Fruit fly (Drosophila melanogaster) whole organism, embryonic: Measurements from ENCODE around the gene Spn38F.

Source experiments
- BEAF-32 ChIP-seq: fragments of 200-800 bp; sonication (Bioruptor generic); optimal IDR thresholded peaks from 3 replicates; lab custom pipeline; 2017; ENCODE audit warnings: missing biosample characterization, missing genetic modification characterization, mild to moderate bottlenecking, moderate library complexity, missing genetic modification reagents
- Blimp-1 ChIP-seq: fragments of 200-800 bp; sonication (Bioruptor generic); optimal IDR thresholded peaks from 3 replicates; lab custom pipeline; 2018; ENCODE audit warnings: missing biosample characterization, missing genetic modification characterization, mild to moderate bottlenecking, moderate library complexity, missing genetic modification reagents
- CG10565 ChIP-seq: fragments of 200-800 bp; sonication (Bioruptor generic); optimal IDR thresholded peaks from 3 replicates; lab custom pipeline; 2016; ENCODE audit warnings: missing biosample characterization, mild to moderate bottlenecking, missing genetic modification characterization
- CG12071 ChIP-seq: fragments of 200-800 bp; sonication (Bioruptor generic); optimal IDR thresholded peaks from 3 replicates; lab custom pipeline; 2018; ENCODE audit warnings: missing biosample characterization, mild to moderate bottlenecking, missing genetic modification characterization
- CG13287 ChIP-seq: fragments of 200-800 bp; sonication (Bioruptor generic); IDR thresholded peaks from 2 replicates; pipeline ENCODE4 v1.3.6; 2022; ENCODE audit warnings: missing biosample characterization, missing genetic modification characterization; ENCODE audit not compliant: partially characterized antibody
- CG15479 ChIP-seq: fragments of 200-800 bp; sonication (Bioruptor generic); optimal IDR thresholded peaks from 3 replicates; lab custom pipeline; 2019; ENCODE audit warnings: missing biosample characterization, mild to moderate bottlenecking, missing genetic modification characterization, moderate library complexity
- CG17328 ChIP-seq: fragments of 200-800 bp; sonication (Bioruptor generic); IDR thresholded peaks from 2 replicates; pipeline ENCODE4 v1.3.6; 2022; ENCODE audit warnings: missing biosample characterization, missing genetic modification characterization
- CG17361 ChIP-seq: fragments of 200-800 bp; sonication (Bioruptor generic); IDR thresholded peaks from 3 replicates; pipeline ENCODE4 v1.3.6; 2022; ENCODE audit warnings: missing biosample characterization, missing genetic modification characterization
- CG17385 ChIP-seq: fragments of 200-800 bp; sonication (Bioruptor generic); optimal IDR thresholded peaks from 3 replicates; lab custom pipeline; 2018; ENCODE audit warnings: missing biosample characterization, mild to moderate bottlenecking, missing genetic modification characterization
- CG2120 ChIP-seq: fragments of 200-800 bp; sonication (Bioruptor generic); optimal IDR thresholded peaks from 3 replicates; lab custom pipeline; 2016; ENCODE audit warnings: missing biosample characterization, missing genetic modification characterization
- CG2712 ChIP-seq: fragments of 200-800 bp; optimal IDR thresholded peaks from 3 replicates; lab custom pipeline; 2019; ENCODE audit warnings: missing biosample characterization, mild to moderate bottlenecking, missing genetic modification characterization, moderate library complexity
- CG33557 ChIP-seq: fragments of 200-800 bp; sonication (Bioruptor generic); optimal IDR thresholded peaks from 2 replicates; lab custom pipeline; 2019; ENCODE audit warnings: missing biosample characterization, mild to moderate bottlenecking, missing genetic modification characterization, moderate library complexity
- CG3726 ChIP-seq: fragments of 200-800 bp; sonication (Bioruptor generic); IDR thresholded peaks from 3 replicates; pipeline ENCODE4, ENCODE4 v1.3.6; 2022; ENCODE audit warnings: missing biosample characterization, missing genetic modification characterization
- CG6175 ChIP-seq: fragments of 200-800 bp; sonication (Bioruptor generic); IDR thresholded peaks from 3 replicates; pipeline ENCODE4 v1.3.6; 2022; ENCODE audit warnings: missing biosample characterization, missing genetic modification characterization
- CHES-1-like ChIP-seq: fragments of 200-800 bp; sonication (Bioruptor generic); optimal IDR thresholded peaks from 2 replicates; lab custom pipeline; 2016; ENCODE audit warnings: missing biosample characterization, missing genetic modification characterization
- Dek ChIP-seq: fragments of 200-800 bp; sonication (Bioruptor generic); optimal IDR thresholded peaks from 3 replicates; lab custom pipeline; 2019; ENCODE audit warnings: missing biosample characterization, mild to moderate bottlenecking, missing genetic modification characterization, moderate library complexity
- Dip2 ChIP-seq: fragments of 200-800 bp; sonication (Bioruptor generic); IDR thresholded peaks from 2 replicates; pipeline ENCODE4 v1.3.6; 2022; ENCODE audit warnings: missing biosample characterization, missing genetic modification characterization
- Eip74EF ChIP-seq, 2 experiments: fragments of 200-800 bp in 1 of 2; fragments of >200 bp in 1 of 2; sonication (Bioruptor generic) in 1 of 2; optimal IDR thresholded peaks; 2 replicates each; lab custom pipeline; 2017 to 2019; ENCODE audit warnings: missing biosample characterization in 2 of 2, missing genetic modification characterization in 2 of 2, mild to moderate bottlenecking in 1 of 2, moderate library complexity in 1 of 2
- HHEX ChIP-seq: fragments of 200-800 bp; sonication (Bioruptor generic); optimal IDR thresholded peaks from 3 replicates; lab custom pipeline; 2017; ENCODE audit warnings: missing biosample characterization, mild to moderate bottlenecking, missing genetic modification characterization, missing genetic modification reagents
- HLHmδ ChIP-seq: fragments of 200-800 bp; sonication (Bioruptor generic); optimal IDR thresholded peaks from 2 replicates; lab custom pipeline; 2018; ENCODE audit warnings: missing biosample characterization, mild to moderate bottlenecking, missing genetic modification characterization, moderate library complexity
- Hr51 ChIP-seq, 2 experiments: fragments of 200-800 bp; sonication (Bioruptor generic); optimal IDR thresholded peaks; 2 replicates in 1 of 2; 3 replicates in 1 of 2; lab custom pipeline; 2016 to 2018; ENCODE audit warnings: missing biosample characterization in 2 of 2, missing genetic modification characterization in 2 of 2, mild to moderate bottlenecking in 1 of 2, moderate library complexity in 1 of 2
- Lhr ChIP-seq: fragments of 200-800 bp; sonication (Bioruptor generic); optimal IDR thresholded peaks from 3 replicates; lab custom pipeline; 2017; ENCODE audit warnings: mild to moderate bottlenecking, missing biosample characterization, missing genetic modification reagents, missing genetic modification characterization
- Mad ChIP-seq: fragments of 200-800 bp; sonication (Bioruptor generic); optimal IDR thresholded peaks from 2 replicates; lab custom pipeline; 2016; ENCODE audit warnings: missing biosample characterization, missing genetic modification characterization
- Myb ChIP-seq: fragments of 200-800 bp; sonication (Bioruptor generic); optimal IDR thresholded peaks from 2 replicates; lab custom pipeline; 2016; ENCODE audit warnings: missing biosample characterization, missing genetic modification characterization
- Trl ChIP-seq, 3 experiments: fragments of >200 bp in 2 of 3; fragments of 200-800 bp in 1 of 3; sonication (Bioruptor generic) in 1 of 3; optimal IDR thresholded peaks; 2 replicates in 1 of 3; 3 replicates in 2 of 3; lab custom pipeline; 2016 to 2017; ENCODE audit warnings: missing biosample characterization in 1 of 3, missing genetic modification characterization in 1 of 3
- abd-A ChIP-seq: fragments of 200-800 bp; sonication (Bioruptor generic); optimal IDR thresholded peaks from 3 replicates; lab custom pipeline; 2019; ENCODE audit warnings: missing biosample characterization, mild to moderate bottlenecking, missing genetic modification characterization, moderate library complexity
- aop ChIP-seq: fragments of 200-800 bp; sonication (Bioruptor generic); IDR thresholded peaks from 2 replicates; pipeline ENCODE4 v1.3.6; 2022; ENCODE audit warnings: missing biosample characterization, missing genetic modification characterization
- bbx ChIP-seq: fragments of 200-800 bp; sonication (Bioruptor generic); IDR thresholded peaks from 2 replicates; pipeline ENCODE4 v1.3.6; 2022; ENCODE audit warnings: missing biosample characterization, missing genetic modification characterization; ENCODE audit not compliant: partially characterized antibody
- bowl ChIP-seq: fragments of 200-800 bp; sonication (Bioruptor generic); IDR thresholded peaks from 2 replicates; pipeline ENCODE4 v1.3.6; 2022; ENCODE audit warnings: missing biosample characterization, missing genetic modification characterization
- cwo ChIP-seq: fragments of 200-800 bp; sonication (Bioruptor generic); optimal IDR thresholded peaks from 3 replicates; lab custom pipeline; 2017; ENCODE audit warnings: missing biosample characterization, missing genetic modification characterization, mild to moderate bottlenecking, moderate library complexity, missing genetic modification reagents
- fd102C ChIP-seq: fragments of 200-800 bp; sonication (Bioruptor generic); optimal IDR thresholded peaks from 2 replicates; lab custom pipeline; 2018; ENCODE audit warnings: missing biosample characterization, mild to moderate bottlenecking, missing genetic modification characterization, moderate library complexity
- ftz-f1 ChIP-seq: fragments of 200-800 bp; sonication (Bioruptor generic); optimal IDR thresholded peaks from 2 replicates; lab custom pipeline; 2016; ENCODE audit warnings: missing biosample characterization, missing genetic modification characterization
- gem ChIP-seq: fragments of 200-800 bp; sonication (Bioruptor generic); optimal IDR thresholded peaks from 2 replicates; lab custom pipeline; 2019; ENCODE audit warnings: missing biosample characterization, mild to moderate bottlenecking, missing genetic modification characterization, moderate library complexity
- gt ChIP-seq: fragments of 200-800 bp; sonication (Bioruptor generic); IDR thresholded peaks from 2 replicates; pipeline ENCODE4 v1.3.6; 2022; ENCODE audit warnings: missing biosample characterization, missing genetic modification characterization
- hbn ChIP-seq: fragments of 200-800 bp; sonication (Bioruptor generic); IDR thresholded peaks from 2 replicates; pipeline ENCODE4 v1.3.6; 2022; ENCODE audit warnings: missing biosample characterization, missing genetic modification characterization; ENCODE audit not compliant: partially characterized antibody
- ind ChIP-seq: fragments of 200-800 bp; sonication (Bioruptor generic); optimal IDR thresholded peaks from 3 replicates; lab custom pipeline; 2016; ENCODE audit warnings: missing biosample characterization, missing genetic modification characterization
- odd ChIP-seq: fragments of 200-800 bp; sonication (Bioruptor generic); optimal IDR thresholded peaks from 2 replicates; lab custom pipeline; 2017; ENCODE audit warnings: missing biosample characterization, mild to moderate bottlenecking, missing genetic modification characterization
- row ChIP-seq: fragments of 200-800 bp; sonication (Bioruptor generic); IDR thresholded peaks from 3 replicates; pipeline ENCODE4 v1.3.6; 2022; ENCODE audit warnings: missing biosample characterization, missing genetic modification characterization
- sens ChIP-seq: fragments of 200-800 bp; sonication (Bioruptor generic); peaks from one replicate; lab custom pipeline; 2016; ENCODE audit warnings: missing biosample characterization, missing genetic modification characterization
- sens-2 ChIP-seq: fragments of 200-800 bp; sonication (Bioruptor generic); IDR thresholded peaks from 2 replicates; pipeline ENCODE4 v1.3.6; 2022; ENCODE audit warnings: missing biosample characterization, missing genetic modification characterization
- seq ChIP-seq: fragments of 200-800 bp; sonication (Bioruptor generic); IDR thresholded peaks from 2 replicates; pipeline ENCODE4 v1.3.6; 2022; ENCODE audit warnings: missing biosample characterization, missing genetic modification characterization
- sim ChIP-seq: fragments of 200-800 bp; sonication (Bioruptor generic); IDR thresholded peaks from 2 replicates; pipeline ENCODE4 v1.3.6; 2022; ENCODE audit warnings: missing biosample characterization, missing genetic modification characterization
- slp2 ChIP-seq: fragments of 200-800 bp; sonication (Bioruptor generic); optimal IDR thresholded peaks from 2 replicates; lab custom pipeline; 2016; ENCODE audit warnings: missing biosample characterization, missing genetic modification characterization
- tgo ChIP-seq: fragments of 200-800 bp; sonication (Bioruptor generic); IDR thresholded peaks from 3 replicates; pipeline ENCODE4 v1.3.6; 2022; ENCODE audit warnings: missing biosample characterization, missing genetic modification characterization
- tll ChIP-seq, 2 experiments: fragments of 200-800 bp in 1 of 2; fragments of >200 bp in 1 of 2; sonication (Bioruptor generic) in 1 of 2; optimal IDR thresholded peaks; 2 replicates each; lab custom pipeline; 2017 to 2019; ENCODE audit warnings: missing biosample characterization in 2 of 2, missing genetic modification characterization in 2 of 2, mild to moderate bottlenecking in 1 of 2, moderate library complexity in 1 of 2
- tx ChIP-seq: fragments of 200-800 bp; sonication (Bioruptor generic); optimal IDR thresholded peaks from 2 replicates; lab custom pipeline; 2016; ENCODE audit warnings: missing biosample characterization, missing genetic modification characterization
- unc-4 ChIP-seq: fragments of 200-800 bp; sonication (Bioruptor generic); IDR thresholded peaks from 2 replicates; pipeline ENCODE4 v1.3.6; 2022; ENCODE audit warnings: missing biosample characterization, missing genetic modification characterization; ENCODE audit not compliant: partially characterized antibody
- yki ChIP-seq: fragments of >200 bp; optimal IDR thresholded peaks from 3 replicates; lab custom pipeline; 2018

Gene Spn38F

dm6 chr2L:20821249-20822024 is 16.3 kb downstream of the Spn38F start (continued):
- TF ChIP-seq CG17361 (GFP tag; lab: Robert Waterston, UW) (no peak), CG12071 (GFP tag; lab: Kevin White, UChicago) (no peak), fd102C (no peak), CG3726 (GFP tag; lab: Robert Waterston, UW) (no peak), CG2712 (tag; lab: Kevin White, UChicago) (peak; percentile 13), Hr51 (GFP tag; optimal IDR thresholded peaks at IDR 0.05; lab: Kevin White, UChicago) (no peak), sens (peak; percentile 87), seq (GFP tag; lab: Robert Waterston, UW) (no peak), sim (no peak), Blimp-1 (GFP tag; lab: Kevin White, UChicago) (peak; percentile 63), BEAF-32 (no peak), CG17385 (GFP tag; lab: Kevin White, UChicago) (peak; percentile 17), tll (GFP tag; optimal IDR thresholded peaks at IDR 0.05; lab: Kevin White, UChicago) (no peak), ind (GFP tag; lab: Kevin White, UChicago) (peak; percentile 5), ftz-f1 (GFP tag; lab: Kevin White, UChicago) (peak; percentile 76), yki (peak; percentile 80), Trl (optimal IDR thresholded peaks at IDR 0.05; lab: Kevin White, UChicago) (peak; percentile 84 to 90), Trl (GFP tag; optimal IDR thresholded peaks at IDR 0.05; lab: Kevin White, UChicago) (no peak), hbn (GFP tag; lab: Robert Waterston, UW) (peak; percentile 37), tx (GFP tag; lab: Kevin White, UChicago) (no peak), odd (no peak), Dip2 (GFP tag; lab: Robert Waterston, UW) (no peak), sens-2 (GFP tag; lab: Robert Waterston, UW) (no peak), CHES-1-like (GFP tag; lab: Kevin White, UChicago) (no peak), CG2120 (GFP tag; lab: Kevin White, UChicago) (no peak), Myb (GFP tag; lab: Kevin White, UChicago) (no peak), CG15479 (GFP tag; lab: Kevin White, UChicago) (no peak), gem (tag; lab: Kevin White, UChicago) (no peak), CG17328 (GFP tag; lab: Robert Waterston, UW) (peak; percentile 33; the same call in 1 of the 2 replicates), slp2 (GFP tag; lab: Kevin White, UChicago) (no peak), HLHmδ (GFP tag; lab: Kevin White, UChicago) (peak; percentile 23), Mad (GFP tag; lab: Kevin White, UChicago) (peak; percentile 25), abd-A (tag; lab: Kevin White, UChicago) (peak; percentile 97), Eip74EF (GFP tag; optimal IDR thresholded peaks at IDR 0.05; lab: Kevin White, UChicago) (peak in 1 of 2 experiments; percentile 21), bbx (GFP tag; lab: Robert Waterston, UW) (peak; percentile 67), HHEX (no peak), CG33557 (no peak), CG10565 (GFP tag; lab: Kevin White, UChicago) (no peak), row (GFP tag; lab: Robert Waterston, UW) (peak; percentile 7; the same call in 1 of the 3 replicates), tgo (no peak), CG6175 (GFP tag; lab: Robert Waterston, UW) (peak; percentile 91), Lhr (peak; percentile 23), bowl (no peak), Dek (no peak), gt (GFP tag; lab: Robert Waterston, UW) (no peak), aop (no peak), unc-4 (GFP tag; lab: Robert Waterston, UW) (peak; percentile 60), cwo (GFP tag; lab: Kevin White, UChicago) (peak; percentile 5), CG13287 (GFP tag; lab: Robert Waterston, UW) (peak; percentile 56)
